Worm (Caenorhabditis elegans) whole organism, mixed stage, embryonic: Measurements from ENCODE around the gene dyc-1.

Experiments used
- nhr-12 ChIP-seq: fragments of 150-350 bp; optimal IDR thresholded peaks from 2 replicates; lab custom pipeline; 2014; ENCODE audit warnings: missing biosample characterization, missing genetic modification characterization
- unc-62 ChIP-seq: fragments of 150-350 bp; optimal IDR thresholded peaks from 2 replicates; lab custom pipeline; 2014; ENCODE audit warnings: missing biosample characterization, missing genetic modification reagents, missing genetic modification characterization
- ztf-11 ChIP-seq: fragments of 150-350 bp; optimal IDR thresholded peaks from 2 replicates; lab custom pipeline; 2014; ENCODE audit warnings: missing biosample characterization, missing genetic modification characterization

DNA sequence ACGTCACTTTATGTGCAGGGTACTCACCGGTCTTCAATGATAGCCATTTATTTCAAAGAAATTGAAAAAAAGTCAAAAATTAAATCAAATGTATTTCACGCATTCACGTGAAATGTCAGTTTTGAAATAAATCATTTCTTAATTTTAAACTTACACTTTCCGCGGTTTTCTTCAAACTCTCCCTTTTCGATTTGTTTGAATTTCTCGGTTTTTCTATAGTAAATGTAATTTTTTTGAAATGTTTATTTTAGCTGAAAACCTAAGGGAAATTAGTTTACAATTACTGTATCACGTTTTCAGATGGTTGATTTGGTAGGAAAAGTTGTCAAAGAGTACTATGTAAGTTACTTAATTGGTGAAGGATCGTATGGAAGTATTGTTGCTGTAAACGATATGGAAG, 58.9 kb downstream of the dyc-1 start, which contains the start of gene F16B12.7:
- TF ChIP-seq unc-62 (GFP tag; lab: Kevin White, UChicago) (no peak), ztf-11 (tag; lab: Kevin White, UChicago) (no peak), nhr-12 (tag; lab: Kevin White, UChicago) (no peak)
